Fruit fly (Drosophila melanogaster): ENCODE data around the gene ens.

dm6 chr3L:4159264-4159663 is 24.9 kb upstream of the ens start:
- TF ChIP-seq CTCF (optimal IDR thresholded peaks at IDR 0.05) (no peak), CG8478 (optimal IDR thresholded peaks at IDR 0.05) (no peak)

All from S2 (cell line).